Fruit fly (Drosophila melanogaster): ENCODE results near the gene Sox21b.

- TF ChIP-seq CG14711 (tag; optimal IDR thresholded peaks at IDR 0.05) (no peak), tj (GFP tag; optimal IDR thresholded peaks at IDR 0.05) (no peak), Clk (GFP tag; optimal IDR thresholded peaks at IDR 0.05) (no peak), cnc (optimal IDR thresholded peaks at IDR 0.05) (no peak), bab1 (GFP tag; optimal IDR thresholded peaks at IDR 0.05) (no peak), pad (GFP tag; optimal IDR thresholded peaks at IDR 0.05) (no peak)
Measured at dm6 chr3L:14114084-14114483, 17.0 kb downstream of the Sox21b start.

Measured in whole organism, adult.